Worm (Caenorhabditis elegans) whole organism, L1 larva: ENCODE data around the gene sra-28.

Experiments used
- C04F5.9 ChIP-seq: sonication (generic microtip); optimal IDR thresholded peaks from 2 replicates; lab custom pipeline; 2016; ENCODE audit warnings: missing genetic modification characterization, missing compliant biosample characterization
- C16A3.4 ChIP-seq: fragments of 150-350 bp; optimal IDR thresholded peaks from 2 replicates; lab custom pipeline; 2014; ENCODE audit warnings: missing biosample characterization, missing genetic modification characterization
- C34B4.2 ChIP-seq: sonication (generic microtip); optimal IDR thresholded peaks from 2 replicates; lab custom pipeline; 2017; ENCODE audit warnings: mild to moderate bottlenecking, missing genetic modification characterization, missing compliant biosample characterization
- F16B12.6 ChIP-seq: fragments of 150-350 bp; optimal IDR thresholded peaks from 2 replicates; lab custom pipeline; 2014; ENCODE audit warnings: missing biosample characterization, missing genetic modification characterization
- Y116A8C.19 ChIP-seq: sonication (generic microtip); optimal IDR thresholded peaks from 2 replicates; lab custom pipeline; 2016; ENCODE audit warnings: missing compliant biosample characterization, missing genetic modification characterization, borderline replicate concordance
- blmp-1 ChIP-seq: fragments of 150-350 bp; optimal IDR thresholded peaks from 2 replicates; lab custom pipeline; 2014; ENCODE audit warnings: missing biosample characterization, missing genetic modification characterization
- ceh-63 ChIP-seq: fragments of 200-800 bp; sonication (Bioruptor generic); optimal IDR thresholded peaks from 2 replicates; lab custom pipeline; 2018; ENCODE audit warnings: mild to moderate bottlenecking, missing genetic modification characterization, missing compliant biosample characterization
- ceh-88 ChIP-seq: fragments of 200-800 bp; sonication (Bioruptor generic); IDR thresholded peaks from 2 replicates; pipeline ENCODE4 v1.3.6; 2022; ENCODE audit warnings: missing genetic modification characterization, missing compliant biosample characterization
- ceh-90 ChIP-seq: sonication (generic microtip); optimal IDR thresholded peaks from 2 replicates; lab custom pipeline; 2016; ENCODE audit warnings: missing genetic modification characterization, missing compliant biosample characterization
- efl-1 ChIP-seq, 4 experiments: fragments of 150-350 bp; optimal IDR thresholded peaks in 3 of 4; peaks in 1 of 4; 1 replicate in 1 of 4; 2 replicates in 3 of 4; lab custom pipeline; 2014; ENCODE audit warnings: missing biosample characterization in 2 of 4, missing genetic modification characterization in 2 of 4, missing genetic modification reagents in 2 of 4
- egl-13 ChIP-seq: sonication (generic microtip); optimal IDR thresholded peaks from 2 replicates; lab custom pipeline; 2016; ENCODE audit warnings: missing genotype, missing genetic modification reagents, missing genetic modification characterization, missing compliant biosample characterization
- egl-27 ChIP-seq, 2 experiments: fragments of 150-350 bp in 1 of 2; sonication (generic microtip); optimal IDR thresholded peaks; 3 replicates each; lab custom pipeline; 2017 to 2018; ENCODE audit warnings: missing biosample characterization in 2 of 2, missing genetic modification characterization in 2 of 2, missing genetic modification reagents in 2 of 2
- elt-2 ChIP-seq: sonication (generic microtip); optimal IDR thresholded peaks from 2 replicates; lab custom pipeline; 2016; ENCODE audit warnings: missing genetic modification characterization, mild to moderate bottlenecking, inconsistent platforms, missing compliant biosample characterization, missing genetic modification reagents
- elt-3 ChIP-seq, 6 experiments: fragments of 150-350 bp in 1 of 6; sonication (generic microtip); optimal IDR thresholded peaks; 2 replicates each; lab custom pipeline; 2017 to 2018; ENCODE audit warnings: missing biosample characterization in 6 of 6, missing genetic modification characterization in 6 of 6, inconsistent platforms in 1 of 6
- fkh-8 ChIP-seq: sonication (generic microtip); optimal IDR thresholded peaks from 2 replicates; lab custom pipeline; 2016; ENCODE audit warnings: mild to moderate bottlenecking, missing genetic modification characterization, missing compliant biosample characterization
- hlh-17 ChIP-seq: fragments of 200-800 bp; sonication (Bioruptor generic); optimal IDR thresholded peaks from 2 replicates; lab custom pipeline; 2018; ENCODE audit warnings: missing genetic modification characterization, mild to moderate bottlenecking, missing compliant biosample characterization, moderate library complexity, borderline replicate concordance
- irx-1 ChIP-seq: sonication (generic microtip); optimal IDR thresholded peaks from 2 replicates; lab custom pipeline; 2016; ENCODE audit warnings: missing genetic modification characterization, missing compliant biosample characterization
- lin-14 ChIP-seq: fragments of 200-800 bp; sonication (Bioruptor generic); optimal IDR thresholded peaks from 2 replicates; lab custom pipeline; 2018; ENCODE audit warnings: mild to moderate bottlenecking, missing genetic modification characterization, moderate library complexity, missing compliant biosample characterization
- lin-15B ChIP-seq: fragments of 150-350 bp; sonication (generic microtip); optimal IDR thresholded peaks from 3 replicates; lab custom pipeline; 2014; ENCODE audit warnings: missing biosample characterization, missing genetic modification characterization
- lin-35 ChIP-seq, 2 experiments: fragments of 150-350 bp; optimal IDR thresholded peaks; 2 replicates each; lab custom pipeline; 2014; ENCODE audit warnings: missing biosample characterization in 2 of 2, missing genetic modification characterization in 2 of 2, missing genetic modification reagents in 2 of 2
- lin-39 ChIP-seq: fragments of 150-350 bp; optimal IDR thresholded peaks from 2 replicates; lab custom pipeline; 2014; ENCODE audit warnings: missing biosample characterization, missing genetic modification reagents, missing genetic modification characterization
- lir-3 ChIP-seq: sonication (generic microtip); optimal IDR thresholded peaks from 2 replicates; lab custom pipeline; 2016; ENCODE audit warnings: mild to moderate bottlenecking, missing genetic modification characterization, moderate library complexity, missing compliant biosample characterization; ENCODE audit not compliant: poor library complexity
- mdl-1 ChIP-seq, 2 experiments: fragments of 150-350 bp; optimal IDR thresholded peaks; 2 replicates each; lab custom pipeline; 2014 to 2017; ENCODE audit warnings: missing biosample characterization in 2 of 2, missing genetic modification characterization in 2 of 2, inconsistent platforms in 1 of 2
- nhr-19 ChIP-seq: fragments of 200-800 bp; sonication (Bioruptor generic); conservative IDR thresholded peaks from 2 replicates; pipeline ENCODE4 v1.3.6; 2022; ENCODE audit warnings: missing genetic modification characterization, missing compliant biosample characterization
- nhr-20 ChIP-seq: sonication (generic microtip); optimal IDR thresholded peaks from 2 replicates; lab custom pipeline; 2016; ENCODE audit warnings: mild to moderate bottlenecking, missing genetic modification characterization, missing compliant biosample characterization
- nhr-237 ChIP-seq: fragments of 150-350 bp; optimal IDR thresholded peaks from 2 replicates; lab custom pipeline; 2014; ENCODE audit warnings: missing biosample characterization, missing genetic modification characterization
- nhr-47 ChIP-seq: sonication (generic microtip); optimal IDR thresholded peaks from 2 replicates; lab custom pipeline; 2016; ENCODE audit warnings: mild to moderate bottlenecking, missing genetic modification characterization, moderate library complexity, missing compliant biosample characterization
- nhr-77 ChIP-seq: fragments of 150-350 bp; optimal IDR thresholded peaks from 2 replicates; lab custom pipeline; 2014; ENCODE audit warnings: missing biosample characterization, missing genetic modification characterization
- nhr-84 ChIP-seq: sonication (generic microtip); optimal IDR thresholded peaks from 2 replicates; lab custom pipeline; 2017; ENCODE audit warnings: missing biosample characterization, missing genetic modification characterization
- nhr-85 ChIP-seq: sonication (generic microtip); peaks from one replicate; lab custom pipeline; 2016; ENCODE audit warnings: missing genetic modification characterization, inconsistent platforms, missing compliant biosample characterization
- snu-23 ChIP-seq: sonication (generic microtip); optimal IDR thresholded peaks from 2 replicates; lab custom pipeline; 2016; ENCODE audit warnings: missing genetic modification characterization, missing compliant biosample characterization
- sox-4 ChIP-seq: sonication (generic microtip); optimal IDR thresholded peaks from 2 replicates; lab custom pipeline; 2016; ENCODE audit warnings: missing genetic modification characterization, missing compliant biosample characterization
- swsn-7 ChIP-seq: sonication (generic microtip); optimal IDR thresholded peaks from 2 replicates; lab custom pipeline; 2016; ENCODE audit warnings: missing genetic modification characterization, missing compliant biosample characterization
- unc-30 ChIP-seq: sonication (generic microtip); optimal IDR thresholded peaks from 2 replicates; lab custom pipeline; 2017; ENCODE audit warnings: missing biosample characterization, missing genetic modification characterization
- unc-62 ChIP-seq: fragments of 150-350 bp; optimal IDR thresholded peaks from 2 replicates; lab custom pipeline; 2014; ENCODE audit warnings: missing biosample characterization, missing genetic modification reagents, missing genetic modification characterization
- unc-98 ChIP-seq: fragments of 200-800 bp; sonication (Bioruptor generic); IDR thresholded peaks from 2 replicates; pipeline ENCODE4 v1.3.6; 2022; ENCODE audit warnings: missing genetic modification characterization, missing compliant biosample characterization
- xbp-1 ChIP-seq: sonication (generic microtip); optimal IDR thresholded peaks from 2 replicates; lab custom pipeline; 2016; ENCODE audit warnings: missing genetic modification characterization, missing compliant biosample characterization

The sra-28 gene

DNA sequence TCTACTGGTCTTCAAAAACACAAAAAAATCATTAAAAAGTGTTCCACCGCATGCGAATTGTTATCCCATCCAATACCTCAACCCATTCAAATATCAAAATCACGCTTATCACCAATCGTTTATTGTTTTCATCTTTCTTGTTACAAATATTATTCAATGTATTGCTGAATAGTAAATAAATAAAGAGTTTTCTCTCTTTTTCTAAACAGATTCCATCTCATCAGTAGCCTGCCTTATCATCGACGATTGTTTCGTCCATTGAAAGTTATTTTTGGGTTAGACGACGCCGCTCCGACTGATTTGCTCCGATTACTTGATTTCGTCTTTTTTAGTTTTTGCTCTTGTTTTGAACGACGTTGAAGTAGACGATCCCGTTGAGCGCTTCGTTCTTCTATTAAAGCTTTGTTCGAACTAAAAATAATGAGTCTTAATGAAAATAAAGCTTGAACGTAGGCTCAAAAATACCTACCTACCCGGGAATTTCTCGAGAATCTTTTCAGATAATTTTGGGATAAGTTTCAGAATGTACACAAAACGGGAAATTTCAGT is 47.4 kb downstream of the sra-28 start:
- TF ChIP-seq lin-39 (tag; lab: Kevin White, UChicago): no peak
- TF ChIP-seq efl-1 (optimal IDR thresholded peaks at IDR 0.05; lab: Kevin White, UChicago): no peak
- peak in 1 of 2 experiments; percentile 56 for TF ChIP-seq efl-1 (GFP tag; optimal IDR thresholded peaks at IDR 0.05 in 1 of 2; lab: Kevin White, UChicago)
- TF ChIP-seq nhr-47 (tag; lab: Kevin White, UChicago): no peak
- no peak for TF ChIP-seq ceh-90 (tag; lab: Kevin White, UChicago)

ce11 chrII:6524501-6524977 is 49.0 kb downstream of the sra-28 start, which contains the start of gene C56E6.2:
Gene C56E6.2, plus strand, starts transcription at chrII:6524927.
- no peak for TF ChIP-seq fkh-8 (tag; lab: Kevin White, UChicago)
- no peak for TF ChIP-seq lir-3
- TF ChIP-seq elt-2: peak; percentile 2
- TF ChIP-seq, all 84 proteins: peak for 1

ce11 chrII:6523940-6524339 is 49.6 kb downstream of the sra-28 start:
- TF ChIP-seq snu-23 (GFP tag; lab: Kevin White, UChicago) (no peak), C04F5.9 (tag; lab: Kevin White, UChicago) (no peak), efl-1 (optimal IDR thresholded peaks at IDR 0.05; lab: Kevin White, UChicago) (no peak), efl-1 (GFP tag; optimal IDR thresholded peaks at IDR 0.05 in 1 of 2; lab: Kevin White, UChicago) (no peak), swsn-7 (tag; lab: Kevin White, UChicago) (no peak), sox-4 (tag; lab: Kevin White, UChicago) (no peak), lin-35 (GFP tag; optimal IDR thresholded peaks at IDR 0.05; lab: Kevin White, UChicago) (no peak), hlh-17 (GFP tag; lab: Kevin White, UChicago) (no peak), ceh-88 (GFP tag; lab: Robert Waterston, UW) (no peak)

DNA sequence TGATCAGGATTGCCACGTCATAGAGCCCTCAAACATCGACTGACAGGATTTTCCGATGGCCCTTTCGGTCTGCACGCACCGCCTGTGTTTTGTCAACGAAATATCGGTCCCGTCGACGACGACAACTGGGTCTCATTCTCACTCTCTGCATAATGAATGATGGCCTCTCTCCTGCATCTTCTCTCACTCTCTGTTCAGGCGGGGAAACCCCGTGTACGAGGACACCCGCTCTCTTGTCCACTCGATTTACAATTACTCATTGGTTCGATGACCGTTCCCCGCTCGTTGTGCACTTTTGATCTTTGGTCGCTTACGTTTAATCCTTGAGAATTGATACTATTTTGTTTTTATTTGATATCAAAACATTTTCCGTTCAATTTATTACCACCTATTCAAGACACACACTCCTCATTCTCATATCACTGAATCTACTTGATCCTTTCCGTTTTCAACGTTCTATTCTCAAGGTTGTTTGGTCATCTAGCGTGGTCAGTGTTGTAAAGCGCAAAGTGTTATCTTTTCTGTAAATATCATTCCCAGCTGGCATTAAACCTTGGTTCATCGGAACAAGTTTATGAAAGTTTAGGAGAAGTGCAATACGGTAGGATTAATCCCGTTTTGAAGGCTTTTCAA is 50.8 kb downstream of the sra-28 start:
- peak; percentile 47 for TF ChIP-seq blmp-1 (tag; lab: Kevin White, UChicago)
- TF ChIP-seq Y116A8C.19 (tag; lab: Kevin White, UChicago): no peak
- TF ChIP-seq xbp-1 (tag; lab: Kevin White, UChicago): no peak
- TF ChIP-seq egl-13: no peak
- peak; percentile 13 for TF ChIP-seq nhr-20 (tag; lab: Kevin White, UChicago)
- TF ChIP-seq elt-3 (tag; optimal IDR thresholded peaks at IDR 0.05; lab: Kevin White, UChicago): peak in 3 of 6 experiments; percentile 4 to 60 (median 11)
- no peak for TF ChIP-seq C34B4.2 (tag; lab: Kevin White, UChicago)
- TF ChIP-seq unc-30: no peak
- TF ChIP-seq nhr-85: peak; percentile 82
- TF ChIP-seq nhr-19 (GFP tag; lab: Robert Waterston, UW): no peak
- TF ChIP-seq unc-62 (GFP tag; lab: Kevin White, UChicago): no peak
- TF ChIP-seq lir-3: no peak
- TF ChIP-seq fkh-8 (tag; lab: Kevin White, UChicago): no peak
- TF ChIP-seq ceh-63 (GFP tag; lab: Kevin White, UChicago): no peak
- no peak for TF ChIP-seq efl-1 (optimal IDR thresholded peaks at IDR 0.05; lab: Kevin White, UChicago)
- peak in 1 of 2 experiments; percentile 64 for TF ChIP-seq efl-1 (GFP tag; optimal IDR thresholded peaks at IDR 0.05 in 1 of 2; lab: Kevin White, UChicago)
- no peak for TF ChIP-seq nhr-84 (tag; lab: Kevin White, UChicago)
- peak; percentile 62 for TF ChIP-seq lin-14

- no peak for TF ChIP-seq fkh-8 (tag; lab: Kevin White, UChicago)
- TF ChIP-seq ceh-63 (GFP tag; lab: Kevin White, UChicago): no peak
- no peak for TF ChIP-seq mdl-1 (tag; optimal IDR thresholded peaks at IDR 0.05; lab: Kevin White, UChicago)
- no peak for TF ChIP-seq C16A3.4 (tag; lab: Kevin White, UChicago)
- no peak for TF ChIP-seq blmp-1 (tag; lab: Kevin White, UChicago)
- no peak for TF ChIP-seq irx-1 (tag; lab: Kevin White, UChicago)
- no peak for TF ChIP-seq egl-27 (tag; optimal IDR thresholded peaks at IDR 0.05; lab: Kevin White, UChicago)
- TF ChIP-seq elt-3 (tag; optimal IDR thresholded peaks at IDR 0.05; lab: Kevin White, UChicago): no peak
- no peak for TF ChIP-seq F16B12.6 (tag; lab: Kevin White, UChicago)
- no peak for TF ChIP-seq lin-39 (tag; lab: Kevin White, UChicago)
- TF ChIP-seq C04F5.9 (tag; lab: Kevin White, UChicago): no peak
- no peak for TF ChIP-seq nhr-77 (tag; lab: Kevin White, UChicago)
- no peak for TF ChIP-seq xbp-1 (tag; lab: Kevin White, UChicago)
- no peak for TF ChIP-seq lin-15B (tag; lab: Kevin White, UChicago)
- no peak for TF ChIP-seq unc-98
- no peak for TF ChIP-seq C34B4.2 (tag; lab: Kevin White, UChicago)
- TF ChIP-seq nhr-237: no peak
- TF ChIP-seq, all 84 proteins: peak for 0
These were observed 52.3 kb downstream of the sra-28 start, which contains the start of gene toe-2 for ce11 chrII:6521316-6521715. Gene toe-2, minus strand, starts transcription at chrII:6521385.
